Worm (Caenorhabditis elegans): ENCODE measurements around the gene F46G10.4.

F46G10.4 gene

ce11 chrX:13347251-13347650 lies 13.4 kb downstream of the F46G10.4 start:
- TF ChIP-seq unc-62 (GFP tag; optimal IDR thresholded peaks at IDR 0.05) = no peak

- no peak for TF ChIP-seq unc-62 (GFP tag; optimal IDR thresholded peaks at IDR 0.05)
These were observed 14.6 kb downstream of the F46G10.4 start for ce11 chrX:13348417-13348816.

- no peak for TF ChIP-seq unc-62 (GFP tag; optimal IDR thresholded peaks at IDR 0.05)
These were observed 15.6 kb downstream of the F46G10.4 start for ce11 chrX:13349230-13350122.

- TF ChIP-seq unc-62 (GFP tag; optimal IDR thresholded peaks at IDR 0.05) = no peak
These were observed 16.4 kb downstream of the F46G10.4 start for ce11 chrX:13350123-13350798.

ce11 chrX:13350804-13351747 lies 17.2 kb downstream of the F46G10.4 start, which contains the start of gene mxl-3:
Gene mxl-3 (minus strand): TSS chrX:13350804.
- TF ChIP-seq unc-62 (GFP tag; optimal IDR thresholded peaks at IDR 0.05) = no peak

- TF ChIP-seq unc-62 (GFP tag; optimal IDR thresholded peaks at IDR 0.05) = no peak
These were observed 18.3 kb downstream of the F46G10.4 start for ce11 chrX:13352164-13352563.

ce11 chrX:13353530-13353929 lies 19.7 kb downstream of the F46G10.4 start:
- TF ChIP-seq unc-62 (GFP tag; optimal IDR thresholded peaks at IDR 0.05) = no peak

- TF ChIP-seq unc-62 (GFP tag; optimal IDR thresholded peaks at IDR 0.05) = no peak
These were observed 21.0 kb downstream of the F46G10.4 start for ce11 chrX:13354672-13355407.

ce11 chrX:13356469-13356868 lies 22.6 kb downstream of the F46G10.4 start:
- no peak for TF ChIP-seq unc-62 (GFP tag; optimal IDR thresholded peaks at IDR 0.05)

- no peak for TF ChIP-seq unc-62 (GFP tag; optimal IDR thresholded peaks at IDR 0.05)
These were observed 23.8 kb downstream of the F46G10.4 start for ce11 chrX:13357673-13358072.

- TF ChIP-seq unc-62 (GFP tag; optimal IDR thresholded peaks at IDR 0.05) = no peak
These were observed 24.7 kb downstream of the F46G10.4 start for ce11 chrX:13358573-13358972.

ce11 chrX:13359800-13360199 lies 26.0 kb downstream of the F46G10.4 start:
- TF ChIP-seq unc-62 (GFP tag; optimal IDR thresholded peaks at IDR 0.05) = no peak

- TF ChIP-seq unc-62 (GFP tag; optimal IDR thresholded peaks at IDR 0.05) = no peak
These were observed 26.8 kb downstream of the F46G10.4 start for ce11 chrX:13360632-13361031.

- no peak for TF ChIP-seq unc-62 (GFP tag; optimal IDR thresholded peaks at IDR 0.05)
These were observed 28.6 kb downstream of the F46G10.4 start, which contains the start of gene C49F8.15 for ce11 chrX:13362486-13362885. Gene C49F8.15 (minus strand): TSS chrX:13362586.

- no peak for TF ChIP-seq unc-62 (GFP tag; optimal IDR thresholded peaks at IDR 0.05)
These were observed 31.1 kb downstream of the F46G10.4 start, which contains the start of gene C49F8.1 for ce11 chrX:13364897-13365296. Gene C49F8.1 (minus strand): TSS chrX:13364997.

Measured in whole organism, dauer.